Fruit fly (Drosophila melanogaster) whole organism, embryonic: ENCODE measurements around the gene fend.

ENCODE experiments used
- CG31441 ChIP-seq: fragments of 200-800 bp; sonication (Bioruptor generic); IDR thresholded peaks from 2 replicates; pipeline ENCODE4 v1.3.6; 2022; ENCODE audit warnings: missing biosample characterization, missing genetic modification characterization
- HLH4C ChIP-seq: fragments of 200-800 bp; sonication (Bioruptor generic); IDR thresholded peaks from 3 replicates; pipeline ENCODE4 v1.3.6; 2022; ENCODE audit warnings: missing biosample characterization, missing genetic modification characterization; ENCODE audit not compliant: partially characterized antibody
- HmgD ChIP-seq: fragments of 200-800 bp; sonication (Bioruptor generic); optimal IDR thresholded peaks from 3 replicates; lab custom pipeline; 2016; ENCODE audit warnings: missing biosample characterization, missing genetic modification characterization
- Kr ChIP-seq: fragments of 200-800 bp; sonication (Bioruptor generic); optimal IDR thresholded peaks from 2 replicates; lab custom pipeline; 2017; ENCODE audit warnings: missing biosample characterization, mild to moderate bottlenecking, missing genetic modification characterization
- gcm2 ChIP-seq: fragments of 200-800 bp; sonication (Bioruptor generic); optimal IDR thresholded peaks from 2 replicates; lab custom pipeline; 2016; ENCODE audit warnings: missing biosample characterization, missing genetic modification characterization
- toy ChIP-seq: fragments of 200-800 bp; sonication (Bioruptor generic); IDR thresholded peaks from 2 replicates; pipeline ENCODE4 v1.3.6; 2022; ENCODE audit warnings: missing biosample characterization, missing genetic modification characterization

DNA sequence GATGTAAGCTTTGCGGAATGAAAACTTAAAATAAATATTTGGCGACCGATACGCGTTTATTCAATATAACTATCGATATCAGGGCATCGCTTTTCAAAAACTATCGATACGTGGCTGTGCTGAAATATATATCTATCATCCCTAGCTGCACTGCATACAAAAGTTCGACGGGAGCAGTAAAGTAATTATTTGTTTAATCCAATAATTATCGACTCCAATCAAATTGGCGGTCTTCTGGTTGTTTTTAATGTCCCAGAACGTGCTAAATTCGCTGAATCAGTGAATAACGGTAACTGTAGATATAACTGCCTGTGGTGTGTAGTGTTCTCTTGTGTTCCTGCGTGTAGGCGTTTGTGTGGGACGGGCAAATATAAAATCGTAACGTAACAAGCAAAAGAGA is 28.2 kb upstream of the fend start, which contains the start of gene mei-P26:
- TF ChIP-seq Kr (GFP tag; lab: Kevin White, UChicago) = no peak
- TF ChIP-seq CG31441 (GFP tag; lab: Robert Waterston, UW) = no peak
- TF ChIP-seq HmgD (GFP tag; lab: Kevin White, UChicago) = no peak
- peak; percentile 81 for TF ChIP-seq HLH4C (GFP tag; lab: Robert Waterston, UW)
- TF ChIP-seq gcm2 (GFP tag; lab: Kevin White, UChicago) = no peak
- no peak for TF ChIP-seq toy (GFP tag; lab: Robert Waterston, UW)
